Worm (Caenorhabditis elegans): ENCODE measurements around the gene Y22F5A.11.

DNA sequence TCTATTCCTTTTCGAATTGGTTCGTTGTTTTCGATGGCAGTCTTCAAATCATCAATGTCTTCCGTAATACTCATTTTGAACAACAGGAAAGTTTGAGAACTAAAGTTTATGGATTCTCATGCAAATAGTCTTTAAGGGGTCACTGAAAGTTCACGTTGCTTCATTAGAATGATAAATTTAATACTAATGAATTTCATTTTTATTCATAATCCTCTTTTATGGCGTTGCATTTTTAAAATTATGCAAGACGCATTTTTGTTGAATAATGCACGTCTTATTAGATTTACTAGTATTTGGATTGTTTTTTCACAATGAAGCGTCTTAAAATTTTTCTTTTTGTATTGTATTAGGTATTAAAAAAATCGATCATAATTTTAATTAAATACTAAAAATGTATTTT, 32.3 kb downstream of the Y22F5A.11 start, which contains the start of gene C12D8.9:
- TF ChIP-seq tab-1 (GFP tag; IDR thresholded peaks at IDR 0.05) (no peak), cog-1 (tag; optimal IDR thresholded peaks at IDR 0.05) (no peak), flt-1 (GFP tag; IDR thresholded peaks at IDR 0.05) (no peak), ztf-23 (GFP tag; IDR thresholded peaks at IDR 0.05) (no peak), T22C8.4 (GFP tag; IDR thresholded peaks at IDR 0.05) (no peak), med-1 (GFP tag; optimal IDR thresholded peaks at IDR 0.05; ENCODE audit: insufficient read depth) (no peak), ztf-29 (GFP tag; IDR thresholded peaks at IDR 0.05) (no peak), ref-1 (GFP tag; conservative IDR thresholded peaks at IDR 0.05) (no peak)

Data from whole organism, midembryonic.